Worm (Caenorhabditis elegans) whole organism, L2 larva: ENCODE results near the gene fbxc-50.

Experiments used
- C34F6.9 ChIP-seq: fragments of 150-350 bp; optimal IDR thresholded peaks from 2 replicates; lab custom pipeline; 2014; ENCODE audit warnings: missing biosample characterization, missing genetic modification characterization
- ama-1 ChIP-seq: fragments of 150-350 bp; optimal IDR thresholded peaks from 2 replicates; lab custom pipeline; 2018; ENCODE audit warnings: inconsistent platforms
- fos-1 ChIP-seq: fragments of 150-350 bp; optimal IDR thresholded peaks from 2 replicates; lab custom pipeline; 2014; ENCODE audit warnings: missing biosample characterization, missing genetic modification characterization
- nhr-237 ChIP-seq: fragments of 150-350 bp; optimal IDR thresholded peaks from 2 replicates; lab custom pipeline; 2014; ENCODE audit warnings: missing biosample characterization, missing genetic modification characterization
- peb-1 ChIP-seq: fragments of 150-350 bp; optimal IDR thresholded peaks from 2 replicates; lab custom pipeline; 2014; ENCODE audit warnings: missing biosample characterization, missing genetic modification characterization
- sma-9 ChIP-seq, 2 experiments: fragments of 150-350 bp in 1 of 2; sonication (generic microtip) in 1 of 2; optimal IDR thresholded peaks; 2 replicates each; lab custom pipeline; 2014 to 2016; ENCODE audit warnings: missing genetic modification characterization in 2 of 2, mild to moderate bottlenecking in 1 of 2, missing biosample characterization in 1 of 2, missing compliant biosample characterization in 1 of 2, missing genetic modification reagents in 1 of 2, moderate library complexity in 1 of 2
- snpc-4 ChIP-seq: fragments of 150-350 bp; optimal IDR thresholded peaks from 2 replicates; lab custom pipeline; 2014; ENCODE audit warnings: missing biosample characterization, missing genetic modification characterization
- unc-62 ChIP-seq: fragments of 150-350 bp; optimal IDR thresholded peaks from 2 replicates; lab custom pipeline; 2014; ENCODE audit warnings: missing biosample characterization, missing genetic modification reagents, missing genetic modification characterization

DNA sequence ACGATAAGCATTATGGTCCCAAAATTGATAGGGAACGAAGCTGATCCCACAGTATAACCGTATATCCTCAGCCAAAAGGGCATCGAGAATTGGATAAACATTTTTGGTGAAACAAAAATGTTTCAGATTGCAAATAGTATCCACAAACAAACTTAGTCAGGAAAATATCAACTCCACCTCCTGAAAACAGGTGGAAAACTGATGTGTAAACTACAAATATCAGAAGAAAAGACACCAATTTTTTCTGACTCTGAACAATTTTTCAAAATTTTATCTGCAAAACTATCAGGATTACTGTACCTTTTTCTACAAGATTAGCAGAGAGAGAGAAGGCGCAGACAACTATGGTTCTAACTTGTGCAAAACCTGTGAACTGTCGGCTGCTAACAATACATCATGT, 45.4 kb downstream of the fbxc-50 start, which contains the start of gene sri-53:
- TF ChIP-seq C34F6.9 (tag; lab: Kevin White, UChicago) (no peak), nhr-237 (no peak), fos-1 (tag; lab: Kevin White, UChicago) (no peak), unc-62 (GFP tag; lab: Kevin White, UChicago) (no peak), snpc-4 (no peak), peb-1 (tag; lab: Kevin White, UChicago) (no peak), ama-1 (lab: Kevin White, UChicago) (no peak), sma-9 (GFP tag; optimal IDR thresholded peaks at IDR 0.05; lab: Kevin White, UChicago) (no peak), sma-9 (tag; optimal IDR thresholded peaks at IDR 0.05; lab: Kevin White, UChicago) (no peak)
